Worm (Caenorhabditis elegans) whole organism, midembryonic: ENCODE measurements around the gene cls-1.

Experiments used
- T22C8.4 ChIP-seq: fragments of 200-800 bp; sonication (Bioruptor generic); IDR thresholded peaks from 2 replicates; pipeline ENCODE4 v1.3.6; 2022; ENCODE audit warnings: missing genetic modification characterization, missing compliant biosample characterization
- cog-1 ChIP-seq: sonication (generic microtip); optimal IDR thresholded peaks from 2 replicates; lab custom pipeline; 2016; ENCODE audit warnings: missing genetic modification characterization, missing compliant biosample characterization
- flt-1 ChIP-seq: fragments of 200-800 bp; sonication (Bioruptor generic); IDR thresholded peaks from 2 replicates; pipeline ENCODE4 v1.3.6; 2022; ENCODE audit warnings: missing genetic modification characterization, missing compliant biosample characterization
- klf-2 ChIP-seq: fragments of 200-800 bp; sonication (Bioruptor generic); conservative IDR thresholded peaks from 2 replicates; pipeline ENCODE4 v1.3.6; 2022; ENCODE audit warnings: missing genetic modification reagents, missing genetic modification characterization, missing compliant biosample characterization
- med-1 ChIP-seq: sonication (generic microtip); optimal IDR thresholded peaks from 2 replicates; lab custom pipeline; 2017; ENCODE audit warnings: missing genetic modification characterization, mild to moderate bottlenecking, missing compliant biosample characterization, antibody characterized with exemption, missing genetic modification reagents; ENCODE audit not compliant: insufficient read depth
- ref-1 ChIP-seq: fragments of 200-800 bp; sonication (Bioruptor generic); conservative IDR thresholded peaks from 2 replicates; pipeline ENCODE4 v1.3.6; 2022; ENCODE audit warnings: missing genetic modification reagents, missing genetic modification characterization, missing compliant biosample characterization
- tab-1 ChIP-seq: fragments of 200-800 bp; sonication (Bioruptor generic); IDR thresholded peaks from 2 replicates; pipeline ENCODE4 v1.3.6; 2022; ENCODE audit warnings: missing genetic modification characterization, missing compliant biosample characterization
- ztf-23 ChIP-seq: fragments of 200-800 bp; sonication (Bioruptor generic); IDR thresholded peaks from 2 replicates; pipeline ENCODE4 v1.3.6; 2022; ENCODE audit warnings: missing genetic modification reagents, missing genetic modification characterization, missing compliant biosample characterization
- ztf-29 ChIP-seq: fragments of 200-800 bp; sonication (Bioruptor generic); IDR thresholded peaks from 2 replicates; pipeline ENCODE4 v1.3.6; 2022; ENCODE audit warnings: missing genetic modification reagents, missing genetic modification characterization, missing compliant biosample characterization

The cls-1 gene

ce11 chrIII:7488303-7488702, 19.7 kb upstream of the cls-1 start:
- TF ChIP-seq klf-2 (no peak), ztf-23 (GFP tag; lab: Robert Waterston, UW) (no peak), med-1 (no peak), ref-1 (GFP tag; lab: Robert Waterston, UW) (no peak), tab-1 (GFP tag; lab: Robert Waterston, UW) (no peak)

- TF ChIP-seq ztf-29 (GFP tag; lab: Robert Waterston, UW) (no peak), cog-1 (tag; lab: Kevin White, UChicago) (no peak), flt-1 (GFP tag; lab: Robert Waterston, UW) (no peak), ref-1 (GFP tag; lab: Robert Waterston, UW) (no peak), klf-2 (no peak), med-1 (no peak), T22C8.4 (GFP tag; lab: Robert Waterston, UW) (no peak), tab-1 (GFP tag; lab: Robert Waterston, UW) (no peak), ztf-23 (GFP tag; lab: Robert Waterston, UW) (no peak)
These were observed 18.9 kb upstream of the cls-1 start, which contains the start of gene mup-4 for ce11 chrIII:7489055-7489534. TSS of gene mup-4 (minus strand) at chrIII:7489105.

ce11 chrIII:7490061-7490460, 17.9 kb upstream of the cls-1 start:
- TF ChIP-seq flt-1 (GFP tag; lab: Robert Waterston, UW) (no peak), klf-2 (no peak), cog-1 (tag; lab: Kevin White, UChicago) (no peak), tab-1 (GFP tag; lab: Robert Waterston, UW) (no peak), med-1 (no peak), ztf-29 (GFP tag; lab: Robert Waterston, UW) (no peak), ref-1 (GFP tag; lab: Robert Waterston, UW) (no peak), T22C8.4 (GFP tag; lab: Robert Waterston, UW) (no peak)

- TF ChIP-seq T22C8.4 (GFP tag; lab: Robert Waterston, UW): no peak
These were observed 16.0 kb upstream of the cls-1 start for ce11 chrIII:7491931-7492330.

ce11 chrIII:7494850-7495314, 13.1 kb upstream of the cls-1 start:
- TF ChIP-seq ztf-29 (GFP tag; lab: Robert Waterston, UW) (no peak), tab-1 (GFP tag; lab: Robert Waterston, UW) (no peak), ztf-23 (GFP tag; lab: Robert Waterston, UW) (no peak), klf-2 (no peak), med-1 (no peak), T22C8.4 (GFP tag; lab: Robert Waterston, UW) (no peak), cog-1 (tag; lab: Kevin White, UChicago) (no peak), flt-1 (GFP tag; lab: Robert Waterston, UW) (peak; percentile 78)

- no peak for TF ChIP-seq ztf-29 (GFP tag; lab: Robert Waterston, UW)
- no peak for TF ChIP-seq ref-1 (GFP tag; lab: Robert Waterston, UW)
- TF ChIP-seq klf-2: no peak
- no peak for TF ChIP-seq ztf-23 (GFP tag; lab: Robert Waterston, UW)
- no peak for TF ChIP-seq cog-1 (tag; lab: Kevin White, UChicago)
- no peak for TF ChIP-seq T22C8.4 (GFP tag; lab: Robert Waterston, UW)
- TF ChIP-seq tab-1 (GFP tag; lab: Robert Waterston, UW): no peak
- TF ChIP-seq med-1: no peak
- no peak for TF ChIP-seq flt-1 (GFP tag; lab: Robert Waterston, UW)
These were observed 12.3 kb upstream of the cls-1 start for ce11 chrIII:7495616-7496146.

ce11 chrIII:7497782-7498266, 10.2 kb upstream of the cls-1 start, which contains the start of gene cgh-1:
TSS of gene cgh-1 (minus strand) at chrIII:7497832.
- TF ChIP-seq ztf-29 (GFP tag; lab: Robert Waterston, UW): no peak
- TF ChIP-seq ref-1 (GFP tag; lab: Robert Waterston, UW): no peak
- no peak for TF ChIP-seq ztf-23 (GFP tag; lab: Robert Waterston, UW)
- no peak for TF ChIP-seq T22C8.4 (GFP tag; lab: Robert Waterston, UW)
- TF ChIP-seq med-1: no peak
- TF ChIP-seq klf-2: no peak
- no peak for TF ChIP-seq flt-1 (GFP tag; lab: Robert Waterston, UW)
- TF ChIP-seq tab-1 (GFP tag; lab: Robert Waterston, UW): no peak
- TF ChIP-seq cog-1 (tag; lab: Kevin White, UChicago): no peak

- peak; percentile 69 for TF ChIP-seq ztf-29 (GFP tag; lab: Robert Waterston, UW)
- TF ChIP-seq ztf-23 (GFP tag; lab: Robert Waterston, UW): peak; percentile 64; the same call in 1 of the 2 replicates
- TF ChIP-seq cog-1 (tag; lab: Kevin White, UChicago): peak; percentile 63
- no peak for TF ChIP-seq med-1
- TF ChIP-seq klf-2: no peak
- TF ChIP-seq ref-1 (GFP tag; lab: Robert Waterston, UW): no peak
- peak; percentile 61; the same call in 1 of the 2 replicates for TF ChIP-seq flt-1 (GFP tag; lab: Robert Waterston, UW)
- no peak for TF ChIP-seq T22C8.4 (GFP tag; lab: Robert Waterston, UW)
- TF ChIP-seq tab-1 (GFP tag; lab: Robert Waterston, UW): 0 out of 2 replicates have a peak, but pooled peaks have one; percentile 20
These were observed 9.6 kb upstream of the cls-1 start for ce11 chrIII:7498346-7498745.

- TF ChIP-seq cog-1 (tag; lab: Kevin White, UChicago): peak; percentile 17
- TF ChIP-seq klf-2: no peak
- TF ChIP-seq ztf-29 (GFP tag; lab: Robert Waterston, UW): no peak
- TF ChIP-seq tab-1 (GFP tag; lab: Robert Waterston, UW): no peak
- peak; percentile 13 for TF ChIP-seq med-1
These were observed 8.5 kb upstream of the cls-1 start, which contains the start of the genes C07H6.9 and sap-140 for ce11 chrIII:7499421-7499902. TSS of gene C07H6.9 (minus strand) at chrIII:7499471. TSS of gene sap-140 (plus strand) at chrIII:7499738.

- TF ChIP-seq med-1 (no peak), ref-1 (GFP tag; lab: Robert Waterston, UW) (no peak), ztf-29 (GFP tag; lab: Robert Waterston, UW) (no peak), T22C8.4 (GFP tag; lab: Robert Waterston, UW) (no peak), flt-1 (GFP tag; lab: Robert Waterston, UW) (no peak), ztf-23 (GFP tag; lab: Robert Waterston, UW) (no peak), klf-2 (no peak), tab-1 (GFP tag; lab: Robert Waterston, UW) (no peak), cog-1 (tag; lab: Kevin White, UChicago) (no peak)
These were observed 995 bp upstream of the cls-1 start for ce11 chrIII:7506983-7507382.
